Fruit fly (Drosophila melanogaster): Measurements from ENCODE around the gene CG43153.

CG43153 gene

dm6 chr2L:11502698-11503097 is 19.9 kb downstream of the CG43153 start:
- no peak for TF ChIP-seq Opbp (GFP tag; IDR thresholded peaks at IDR 0.05; ENCODE audit: partially characterized antibody)
- TF ChIP-seq gsb-n (tag; optimal IDR thresholded peaks at IDR 0.05), result peak; percentile 36
- TF ChIP-seq kni (GFP tag; optimal IDR thresholded peaks at IDR 0.05), result peak; percentile 51
- peak; percentile 98 for TF ChIP-seq Blimp-1 (GFP tag; optimal IDR thresholded peaks at IDR 0.05)
- no peak for TF ChIP-seq CG17568 (GFP tag; optimal IDR thresholded peaks at IDR 0.05)
- TF ChIP-seq vvl (GFP tag; IDR thresholded peaks at IDR 0.05), result peak; percentile 21; the same call in 1 of the 2 replicates

dm6 chr2L:11501427-11501968 is 21.1 kb downstream of the CG43153 start, which contains the start of gene spz4:
TSS of gene spz4 (plus strand) at chr2L:11501715.
- no peak for TF ChIP-seq shn (GFP tag; optimal IDR thresholded peaks at IDR 0.05)
- peak; percentile 14 for TF ChIP-seq Xbp1 (GFP tag; optimal IDR thresholded peaks at IDR 0.05)
- no peak for TF ChIP-seq CG1602 (GFP tag; optimal IDR thresholded peaks at IDR 0.05)
- TF ChIP-seq gem (tag; optimal IDR thresholded peaks at IDR 0.05), result peak; percentile 30
- TF ChIP-seq CoRest (tag; optimal IDR thresholded peaks at IDR 0.05), result peak; percentile 6
- TF ChIP-seq Trl (optimal IDR thresholded peaks at IDR 0.05), result peak in 1 of 2 experiments; percentile 2
- no peak for TF ChIP-seq Trl (GFP tag; optimal IDR thresholded peaks at IDR 0.05)
- TF ChIP-seq bcd (GFP tag; optimal IDR thresholded peaks at IDR 0.05), result no peak
- peak; percentile 27; the same call in 1 of the 2 replicates for TF ChIP-seq Rfx (GFP tag; IDR thresholded peaks at IDR 0.05)
- peak; percentile 57 for TF ChIP-seq CG14441 (GFP tag; IDR thresholded peaks at IDR 0.05)
- TF ChIP-seq sens (GFP tag), result peak; percentile 48
- TF ChIP-seq CG17361 (GFP tag; IDR thresholded peaks at IDR 0.05), result peak; percentile 41; the same call in 1 of the 3 replicates
- TF ChIP-seq CG16815 (GFP tag; optimal IDR thresholded peaks at IDR 0.05), result no peak
- TF ChIP-seq tup (GFP tag; optimal IDR thresholded peaks at IDR 0.05), result no peak
- TF ChIP-seq bowl (GFP tag; IDR thresholded peaks at IDR 0.05), result no peak
- TF ChIP-seq CG18599 (GFP tag; optimal IDR thresholded peaks at IDR 0.05), result no peak
- TF ChIP-seq CG4282 (GFP tag; optimal IDR thresholded peaks at IDR 0.05), result no peak
- no peak for TF ChIP-seq jigr1 (GFP tag; IDR thresholded peaks at IDR 0.05)
- 0 out of 4 replicates have a peak, but pooled peaks have one; percentile 2 for TF ChIP-seq Gug (GFP tag; IDR thresholded peaks at IDR 0.05)
- TF ChIP-seq fu2 (GFP tag; optimal IDR thresholded peaks at IDR 0.05), result no peak
- peak; percentile 45 for TF ChIP-seq Drgx (GFP tag; IDR thresholded peaks at IDR 0.05)
- 0 out of 2 replicates have a peak, but pooled peaks have one; percentile 8 for TF ChIP-seq NFAT (GFP tag; IDR thresholded peaks at IDR 0.05)
- no peak for TF ChIP-seq cato (GFP tag; optimal IDR thresholded peaks at IDR 0.05; ENCODE audit: borderline replicate concordance)
- no peak for TF ChIP-seq jing (GFP tag; optimal IDR thresholded peaks at IDR 0.05)
- TF ChIP-seq CG10565 (GFP tag; optimal IDR thresholded peaks at IDR 0.05), result no peak
- no peak for TF ChIP-seq tgo (GFP tag; IDR thresholded peaks at IDR 0.05)
- 0 out of 2 replicates have a peak, but pooled peaks have one; percentile 13 for TF ChIP-seq CG31441 (GFP tag; IDR thresholded peaks at IDR 0.05)
- no peak for TF ChIP-seq Dfd (GFP tag; optimal IDR thresholded peaks at IDR 0.05)
- TF ChIP-seq CG15601 (tag; optimal IDR thresholded peaks at IDR 0.05), result no peak
- no peak for TF ChIP-seq CG1792 (GFP tag; optimal IDR thresholded peaks at IDR 0.05)
- TF ChIP-seq mam (GFP tag; optimal IDR thresholded peaks at IDR 0.05), result no peak
- TF ChIP-seq Hr78 (GFP tag; optimal IDR thresholded peaks at IDR 0.05), result no peak
- no peak for TF ChIP-seq Lhr (GFP tag; optimal IDR thresholded peaks at IDR 0.05)
- no peak for TF ChIP-seq gsb (GFP tag; IDR thresholded peaks at IDR 0.05)
- TF ChIP-seq kay (GFP tag; optimal IDR thresholded peaks at IDR 0.05), result no peak
- TF ChIP-seq crc (GFP tag; optimal IDR thresholded peaks at IDR 0.05), result no peak
- no peak for TF ChIP-seq CG8478 (optimal IDR thresholded peaks at IDR 0.05)
- TF ChIP-seq CG10147 (GFP tag; optimal IDR thresholded peaks at IDR 0.05), result no peak
- no peak for TF ChIP-seq cg (GFP tag; optimal IDR thresholded peaks at IDR 0.05)
- peak; percentile 5 for TF ChIP-seq CG10979 (tag; optimal IDR thresholded peaks at IDR 0.05)
- TF ChIP-seq row (GFP tag; IDR thresholded peaks at IDR 0.05), result peak; percentile 45; the same call in 2 of the 3 replicates
- no peak for TF ChIP-seq E2f1 (GFP tag; IDR thresholded peaks at IDR 0.05)
- TF ChIP-seq peb (GFP tag; IDR thresholded peaks at IDR 0.05), result 0 out of 2 replicates have a peak, but pooled peaks have one; percentile 13
- 0 out of 2 replicates have a peak, but pooled peaks have one; percentile 7 for TF ChIP-seq CG32772 (GFP tag; IDR thresholded peaks at IDR 0.05)
